Worm (Caenorhabditis elegans) whole organism, late embryonic: ENCODE measurements around the gene che-10.
A peak's percentile ranks its signal among the peaks of the same experiment; 100 is the strongest.

Experiments used
- C08G9.2 ChIP-seq: sonication (generic microtip); optimal IDR thresholded peaks from 2 replicates; lab custom pipeline; 2016; ENCODE audit warnings: mild to moderate bottlenecking, missing genetic modification characterization, moderate library complexity, missing compliant biosample characterization
- K02D7.2 ChIP-seq: sonication (generic microtip); optimal IDR thresholded peaks from 2 replicates; lab custom pipeline; 2017; ENCODE audit warnings: mild to moderate bottlenecking, missing genetic modification characterization, missing compliant biosample characterization
- T23F11.4 ChIP-seq: fragments of 200-800 bp; sonication (Bioruptor generic); optimal IDR thresholded peaks from 2 replicates; lab custom pipeline; 2018; ENCODE audit warnings: mild to moderate bottlenecking, missing genetic modification characterization, missing compliant biosample characterization
- ahr-1 ChIP-seq: sonication (generic microtip); optimal IDR thresholded peaks from 2 replicates; lab custom pipeline; 2016; ENCODE audit warnings: missing genetic modification characterization, missing compliant biosample characterization
- ama-1 ChIP-seq: fragments of 150-350 bp; optimal IDR thresholded peaks from 2 replicates; lab custom pipeline; 2014
- ceh-14 ChIP-seq: sonication (generic microtip); optimal IDR thresholded peaks from 2 replicates; lab custom pipeline; 2016; ENCODE audit warnings: missing genotype, missing genetic modification characterization, missing compliant biosample characterization
- ceh-2 ChIP-seq: sonication (generic microtip); optimal IDR thresholded peaks from 2 replicates; lab custom pipeline; 2016; ENCODE audit warnings: missing genotype, missing genetic modification characterization, missing compliant biosample characterization
- ceh-22 ChIP-seq: sonication (generic microtip); optimal IDR thresholded peaks from 2 replicates; lab custom pipeline; 2017; ENCODE audit warnings: missing biosample characterization, missing genetic modification characterization
- ceh-31 ChIP-seq: sonication (generic microtip); optimal IDR thresholded peaks from 2 replicates; lab custom pipeline; 2016; ENCODE audit warnings: missing genetic modification characterization, missing compliant biosample characterization
- ceh-34 ChIP-seq: sonication (generic microtip); optimal IDR thresholded peaks from 2 replicates; lab custom pipeline; 2016; ENCODE audit warnings: mild to moderate bottlenecking, missing genetic modification characterization, missing compliant biosample characterization
- ceh-45 ChIP-seq: fragments of 200-800 bp; sonication (Bioruptor generic); IDR thresholded peaks from 2 replicates; pipeline ENCODE4 v1.3.6; 2022; ENCODE audit warnings: missing genetic modification reagents, missing genetic modification characterization, missing compliant biosample characterization
- ceh-48 ChIP-seq: sonication (generic microtip); optimal IDR thresholded peaks from 2 replicates; lab custom pipeline; 2016; ENCODE audit warnings: missing genetic modification characterization, inconsistent platforms, missing compliant biosample characterization
- che-1 ChIP-seq: sonication (generic microtip); optimal IDR thresholded peaks from 2 replicates; lab custom pipeline; 2016; ENCODE audit warnings: mild to moderate bottlenecking, missing genetic modification characterization, missing compliant biosample characterization
- dmd-4 ChIP-seq: sonication (generic microtip); optimal IDR thresholded peaks from 2 replicates; lab custom pipeline; 2016; ENCODE audit warnings: borderline replicate concordance, missing genetic modification characterization, missing compliant biosample characterization
- elt-2 ChIP-seq: sonication (generic microtip); optimal IDR thresholded peaks from 2 replicates; lab custom pipeline; 2016; ENCODE audit warnings: missing genetic modification reagents, missing genetic modification characterization, missing compliant biosample characterization
- ets-4 ChIP-seq: sonication (generic microtip); optimal IDR thresholded peaks from 2 replicates; lab custom pipeline; 2016; ENCODE audit warnings: missing genetic modification characterization, missing compliant biosample characterization
- eyg-1 ChIP-seq: sonication (generic microtip); optimal IDR thresholded peaks from 2 replicates; lab custom pipeline; 2016; ENCODE audit warnings: missing genotype, missing genetic modification characterization, missing compliant biosample characterization
- fax-1 ChIP-seq: sonication (generic microtip); optimal IDR thresholded peaks from 2 replicates; lab custom pipeline; 2016; ENCODE audit warnings: missing genotype, missing genetic modification characterization, missing compliant biosample characterization
- fkh-10 ChIP-seq: fragments of 150-350 bp; optimal IDR thresholded peaks from 2 replicates; lab custom pipeline; 2014; ENCODE audit warnings: missing biosample characterization, missing genetic modification reagents, missing genetic modification characterization
- fkh-6 ChIP-seq: sonication (generic microtip); optimal IDR thresholded peaks from 2 replicates; lab custom pipeline; 2016; ENCODE audit warnings: missing genetic modification characterization, missing compliant biosample characterization
- gmeb-2 ChIP-seq: sonication (generic microtip); optimal IDR thresholded peaks from 2 replicates; lab custom pipeline; 2016; ENCODE audit warnings: missing genetic modification characterization, inconsistent platforms, missing compliant biosample characterization
- hlh-13 ChIP-seq: fragments of 200-800 bp; sonication (Bioruptor generic); optimal IDR thresholded peaks from 2 replicates; lab custom pipeline; 2018; ENCODE audit warnings: mild to moderate bottlenecking, missing genetic modification characterization, missing compliant biosample characterization
- hlh-30 ChIP-seq: sonication (generic microtip); optimal IDR thresholded peaks from 2 replicates; lab custom pipeline; 2017; ENCODE audit warnings: antibody characterized with exemption, missing genetic modification characterization, missing compliant biosample characterization; ENCODE audit not compliant: insufficient read depth
- hlh-6 ChIP-seq: sonication (generic microtip); optimal IDR thresholded peaks from 2 replicates; lab custom pipeline; 2016; ENCODE audit warnings: missing genotype, missing genetic modification characterization, missing compliant biosample characterization
- lim-6 ChIP-seq: sonication (generic microtip); optimal IDR thresholded peaks from 2 replicates; lab custom pipeline; 2016; ENCODE audit warnings: missing genetic modification characterization, missing compliant biosample characterization
- mec-3 ChIP-seq: sonication (generic microtip); optimal IDR thresholded peaks from 2 replicates; lab custom pipeline; 2016; ENCODE audit warnings: borderline replicate concordance, missing genetic modification characterization, missing compliant biosample characterization
- nfya-1 ChIP-seq: sonication (generic microtip); optimal IDR thresholded peaks from 2 replicates; lab custom pipeline; 2017; ENCODE audit warnings: missing genetic modification characterization, mild to moderate bottlenecking, missing compliant biosample characterization, antibody characterized with exemption, moderate library complexity
- npax-4 ChIP-seq: sonication (generic microtip); optimal IDR thresholded peaks from 2 replicates; lab custom pipeline; 2016; ENCODE audit warnings: missing genetic modification characterization, missing compliant biosample characterization
- odd-2 ChIP-seq: sonication (generic microtip); optimal IDR thresholded peaks from 2 replicates; lab custom pipeline; 2017; ENCODE audit warnings: antibody characterized with exemption, mild to moderate bottlenecking, missing genetic modification characterization, missing compliant biosample characterization
- pat-9 ChIP-seq: fragments of 200-800 bp; sonication (Bioruptor generic); optimal IDR thresholded peaks from 2 replicates; lab custom pipeline; 2018; ENCODE audit warnings: mild to moderate bottlenecking, missing genetic modification characterization, moderate library complexity, missing compliant biosample characterization
- pax-1 ChIP-seq: fragments of 150-350 bp; optimal IDR thresholded peaks from 2 replicates; lab custom pipeline; 2014; ENCODE audit warnings: missing biosample characterization, missing genetic modification characterization
- pha-2 ChIP-seq: sonication (generic microtip); optimal IDR thresholded peaks from 2 replicates; lab custom pipeline; 2017; ENCODE audit warnings: mild to moderate bottlenecking, missing genetic modification characterization, missing compliant biosample characterization
- pqm-1 ChIP-seq: sonication (generic microtip); optimal IDR thresholded peaks from 2 replicates; lab custom pipeline; 2016; ENCODE audit warnings: missing genetic modification characterization, missing compliant biosample characterization
- ref-2 ChIP-seq: sonication (generic microtip); optimal IDR thresholded peaks from 2 replicates; lab custom pipeline; 2016; ENCODE audit warnings: missing genetic modification characterization, missing compliant biosample characterization
- rnt-1 ChIP-seq: sonication (generic microtip); optimal IDR thresholded peaks from 2 replicates; lab custom pipeline; 2016; ENCODE audit warnings: missing genetic modification characterization, missing compliant biosample characterization
- sdc-2 ChIP-seq: sonication (generic microtip); optimal IDR thresholded peaks from 2 replicates; lab custom pipeline; 2016; ENCODE audit warnings: missing genotype, missing genetic modification characterization, missing compliant biosample characterization
- sox-2 ChIP-seq: fragments of 200-800 bp; sonication (Bioruptor generic); IDR thresholded peaks from 2 replicates; pipeline ENCODE4 v1.3.6; 2022; ENCODE audit warnings: missing genetic modification reagents, missing genetic modification characterization, missing compliant biosample characterization
- sox-4 ChIP-seq: sonication (generic microtip); optimal IDR thresholded peaks from 2 replicates; lab custom pipeline; 2017; ENCODE audit warnings: mild to moderate bottlenecking, missing genetic modification characterization, inconsistent platforms, missing compliant biosample characterization
- tbx-2 ChIP-seq: sonication (generic microtip); optimal IDR thresholded peaks from 2 replicates; lab custom pipeline; 2016; ENCODE audit warnings: missing genetic modification characterization, missing compliant biosample characterization
- tbx-7 ChIP-seq: sonication (generic microtip); optimal IDR thresholded peaks from 2 replicates; lab custom pipeline; 2016; ENCODE audit warnings: missing genotype, missing genetic modification characterization, missing compliant biosample characterization
- unc-42 ChIP-seq: sonication (generic microtip); optimal IDR thresholded peaks from 2 replicates; lab custom pipeline; 2016; ENCODE audit warnings: missing genotype, missing genetic modification characterization, missing compliant biosample characterization
- unc-55 ChIP-seq: sonication (generic microtip); optimal IDR thresholded peaks from 2 replicates; lab custom pipeline; 2017; ENCODE audit warnings: missing biosample characterization, missing genetic modification reagents, missing genetic modification characterization
- zip-5 ChIP-seq: sonication (generic microtip); optimal IDR thresholded peaks from 2 replicates; lab custom pipeline; 2016; ENCODE audit warnings: missing genetic modification characterization, missing compliant biosample characterization
- ztf-16 ChIP-seq: sonication (generic microtip); optimal IDR thresholded peaks from 2 replicates; lab custom pipeline; 2017; ENCODE audit warnings: missing genetic modification characterization, missing compliant biosample characterization

The che-10 gene

ce11 chrII:4608073-4608472, 30.1 kb downstream of the che-10 start, which contains the start of gene F35D11.3:
TSS of gene F35D11.3 (plus strand) at chrII:4608372.
- TF ChIP-seq ceh-2 (no peak), ztf-16 (tag; lab: Kevin White, UChicago) (no peak), ceh-48 (tag; lab: Kevin White, UChicago) (no peak), C08G9.2 (no peak), rnt-1 (tag; lab: Kevin White, UChicago) (no peak), K02D7.2 (no peak), hlh-30 (no peak), ama-1 (lab: Kevin White, UChicago) (no peak), gmeb-2 (tag; lab: Kevin White, UChicago) (no peak), che-1 (tag; lab: Kevin White, UChicago) (no peak), sox-2 (GFP tag; lab: Robert Waterston, UW) (no peak)

- TF ChIP-seq unc-42 (tag; lab: Kevin White, UChicago): peak; percentile 69
- no peak for TF ChIP-seq ama-1 (lab: Kevin White, UChicago)
- TF ChIP-seq, all 69 proteins: peak for 1
Observed at ce11 chrII:4606687-4607297, 31.3 kb downstream of the che-10 start.

- TF ChIP-seq sdc-2 (tag; lab: Kevin White, UChicago) (no peak), hlh-13 (no peak), pha-2 (tag; lab: Kevin White, UChicago) (no peak), mec-3 (tag; lab: Kevin White, UChicago) (no peak), pat-9 (no peak), sox-4 (tag; lab: Kevin White, UChicago) (no peak), fax-1 (no peak), hlh-30 (no peak), K02D7.2 (no peak), ceh-31 (tag; lab: Kevin White, UChicago) (no peak), pax-1 (tag; lab: Kevin White, UChicago) (no peak), T23F11.4 (GFP tag; lab: Kevin White, UChicago) (no peak), unc-55 (GFP tag; lab: Kevin White, UChicago) (no peak)
Observed at ce11 chrII:4604680-4605079, 33.5 kb downstream of the che-10 start.

- TF ChIP-seq elt-2 (tag; lab: Kevin White, UChicago) (peak; percentile 6), pqm-1 (tag; lab: Kevin White, UChicago) (no peak)
Observed at ce11 chrII:4604149-4604548, 34.0 kb downstream of the che-10 start.

DNA sequence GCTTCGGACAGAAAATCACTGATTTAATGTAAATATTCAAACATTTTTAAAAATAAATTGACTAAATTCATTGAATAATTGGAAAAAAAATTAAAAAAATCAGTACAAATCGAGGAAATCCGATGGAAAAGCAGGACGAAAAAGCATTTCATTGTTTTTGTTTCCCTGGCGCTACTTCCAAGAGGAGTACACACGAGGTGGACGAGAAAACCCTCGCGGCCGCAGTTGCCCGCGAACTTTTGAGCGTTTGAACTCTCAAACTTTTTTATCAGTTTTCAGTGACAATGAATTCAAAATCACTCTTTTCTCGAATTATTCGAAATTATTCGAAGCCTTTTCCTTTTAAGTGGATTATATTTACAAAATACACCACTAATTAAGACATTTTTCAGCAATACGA, 35.1 kb downstream of the che-10 start, which contains the start of gene F35D11.4:
Gene F35D11.4 (plus strand): TSS at position 393 of the 400 bp plus-strand sequence.
- peak; percentile 22 for TF ChIP-seq fkh-6 (tag; lab: Kevin White, UChicago)
- TF ChIP-seq ceh-45: no peak
- TF ChIP-seq odd-2 (tag; lab: Kevin White, UChicago): no peak
- TF ChIP-seq elt-2 (tag; lab: Kevin White, UChicago): peak; percentile 76
- no peak for TF ChIP-seq ceh-22
- TF ChIP-seq dmd-4: no peak
- peak; percentile 87 for TF ChIP-seq tbx-7 (tag; lab: Kevin White, UChicago)
- TF ChIP-seq che-1 (tag; lab: Kevin White, UChicago): no peak
- peak; percentile 49 for TF ChIP-seq ceh-14 (tag; lab: Kevin White, UChicago)
- peak; percentile 5 for TF ChIP-seq lim-6 (tag; lab: Kevin White, UChicago)
- TF ChIP-seq C08G9.2: peak; percentile 92
- peak; percentile 37 for TF ChIP-seq pqm-1 (tag; lab: Kevin White, UChicago)
- TF ChIP-seq eyg-1: no peak
- peak; percentile 79 for TF ChIP-seq zip-5 (tag; lab: Kevin White, UChicago)
- peak; percentile 87 for TF ChIP-seq tbx-2 (tag; lab: Kevin White, UChicago)
- TF ChIP-seq unc-55 (GFP tag; lab: Kevin White, UChicago): no peak
- peak; percentile 55 for TF ChIP-seq rnt-1 (tag; lab: Kevin White, UChicago)
- TF ChIP-seq ref-2 (tag; lab: Kevin White, UChicago): peak; percentile 83
- TF ChIP-seq fkh-10 (GFP tag; lab: Kevin White, UChicago): no peak
- TF ChIP-seq mec-3 (tag; lab: Kevin White, UChicago): no peak
- TF ChIP-seq npax-4 (tag; lab: Kevin White, UChicago): no peak
- TF ChIP-seq nfya-1 (tag; lab: Kevin White, UChicago): peak; percentile 1
- peak; percentile 16 for TF ChIP-seq ceh-34
- peak; percentile 88 for TF ChIP-seq ets-4
- TF ChIP-seq fax-1: peak; percentile 50
- TF ChIP-seq sox-4 (tag; lab: Kevin White, UChicago): no peak
- TF ChIP-seq ahr-1 (tag; lab: Kevin White, UChicago): peak; percentile 26
- no peak for TF ChIP-seq hlh-6 (tag; lab: Kevin White, UChicago)
- TF ChIP-seq hlh-30: no peak
- peak; percentile 89 for TF ChIP-seq ceh-2
